Worm (Caenorhabditis elegans) whole organism, midembryonic: Measurements from ENCODE around the gene F14H8.8.

Source experiments
- flt-1 ChIP-seq: fragments of 200-800 bp; sonication (Bioruptor generic); IDR thresholded peaks from 2 replicates; pipeline ENCODE4 v1.3.6; 2022; ENCODE audit warnings: missing genetic modification characterization, missing compliant biosample characterization
- klf-2 ChIP-seq: fragments of 200-800 bp; sonication (Bioruptor generic); conservative IDR thresholded peaks from 2 replicates; pipeline ENCODE4 v1.3.6; 2022; ENCODE audit warnings: missing genetic modification reagents, missing genetic modification characterization, missing compliant biosample characterization
- med-1 ChIP-seq: sonication (generic microtip); optimal IDR thresholded peaks from 2 replicates; lab custom pipeline; 2017; ENCODE audit warnings: missing genetic modification characterization, mild to moderate bottlenecking, missing compliant biosample characterization, antibody characterized with exemption, missing genetic modification reagents; ENCODE audit not compliant: insufficient read depth
- ref-1 ChIP-seq: fragments of 200-800 bp; sonication (Bioruptor generic); conservative IDR thresholded peaks from 2 replicates; pipeline ENCODE4 v1.3.6; 2022; ENCODE audit warnings: missing genetic modification reagents, missing genetic modification characterization, missing compliant biosample characterization
- ztf-23 ChIP-seq: fragments of 200-800 bp; sonication (Bioruptor generic); IDR thresholded peaks from 2 replicates; pipeline ENCODE4 v1.3.6; 2022; ENCODE audit warnings: missing genetic modification reagents, missing genetic modification characterization, missing compliant biosample characterization

DNA sequence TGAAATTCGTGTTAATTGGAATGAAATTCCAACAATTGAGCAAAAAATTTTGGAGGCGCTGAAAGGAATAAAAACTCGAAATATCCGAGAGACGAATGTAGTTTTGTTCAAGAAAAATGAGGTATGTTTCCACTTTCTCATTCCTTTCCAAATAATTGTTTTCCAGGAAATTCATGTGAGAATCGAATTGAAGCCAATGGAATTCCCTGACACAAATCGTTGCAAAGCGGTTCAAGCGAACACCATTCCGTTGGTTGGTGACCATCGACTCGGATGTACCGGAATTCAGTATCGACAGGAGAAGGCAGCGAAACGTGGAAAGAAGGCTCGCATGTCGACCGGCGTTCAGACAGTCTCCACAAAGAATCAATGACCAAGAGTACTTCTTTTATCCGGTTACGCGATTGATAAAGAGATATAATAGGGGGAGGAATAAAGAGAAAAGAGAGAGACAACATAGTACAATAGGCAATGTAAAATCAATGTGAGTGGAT lies 27.1 kb downstream of the F14H8.8 start:
- TF ChIP-seq flt-1 (GFP tag; lab: Robert Waterston, UW) (no peak), ztf-23 (GFP tag; lab: Robert Waterston, UW) (no peak), klf-2 (GFP tag; lab: Robert Waterston, UW) (no peak), med-1 (GFP tag; lab: Kevin White, UChicago) (no peak), ref-1 (GFP tag; lab: Robert Waterston, UW) (no peak)
